Worm (Caenorhabditis elegans) whole organism, L1 larva: ENCODE data around the gene coh-1.

Experiments used
- C16A3.4 ChIP-seq: fragments of 150-350 bp; optimal IDR thresholded peaks from 2 replicates; lab custom pipeline; 2014; ENCODE audit warnings: missing biosample characterization, missing genetic modification characterization
- C34B4.2 ChIP-seq: sonication (generic microtip); optimal IDR thresholded peaks from 2 replicates; lab custom pipeline; 2017; ENCODE audit warnings: mild to moderate bottlenecking, missing genetic modification characterization, missing compliant biosample characterization
- Y116A8C.19 ChIP-seq: sonication (generic microtip); optimal IDR thresholded peaks from 2 replicates; lab custom pipeline; 2016; ENCODE audit warnings: missing compliant biosample characterization, missing genetic modification characterization, borderline replicate concordance
- aha-1 ChIP-seq: fragments of 150-350 bp; optimal IDR thresholded peaks from 2 replicates; lab custom pipeline; 2014; ENCODE audit warnings: missing biosample characterization, missing genetic modification characterization
- alr-1 ChIP-seq: fragments of 200-800 bp; sonication (Bioruptor generic); optimal IDR thresholded peaks from 2 replicates; lab custom pipeline; 2018; ENCODE audit warnings: borderline replicate concordance, mild to moderate bottlenecking, missing genetic modification characterization, missing compliant biosample characterization
- aly-2 ChIP-seq: fragments of 150-350 bp; optimal IDR thresholded peaks from 2 replicates; lab custom pipeline; 2014; ENCODE audit warnings: missing biosample characterization, missing genetic modification characterization
- ama-1 ChIP-seq: fragments of 150-350 bp; optimal IDR thresholded peaks from 2 replicates; lab custom pipeline; 2014
- ceh-63 ChIP-seq: fragments of 200-800 bp; sonication (Bioruptor generic); optimal IDR thresholded peaks from 2 replicates; lab custom pipeline; 2018; ENCODE audit warnings: mild to moderate bottlenecking, missing genetic modification characterization, missing compliant biosample characterization
- ceh-82 ChIP-seq, 3 experiments: fragments of 150-350 bp in 1 of 3; sonication (generic microtip) in 2 of 3; optimal IDR thresholded peaks; 2 replicates each; lab custom pipeline; 2014 to 2017; ENCODE audit warnings: missing biosample characterization in 3 of 3, missing genetic modification characterization in 3 of 3
- ceh-88 ChIP-seq: fragments of 200-800 bp; sonication (Bioruptor generic); IDR thresholded peaks from 2 replicates; pipeline ENCODE4 v1.3.6; 2022; ENCODE audit warnings: missing genetic modification characterization, missing compliant biosample characterization
- ces-1 ChIP-seq: fragments of 150-350 bp; optimal IDR thresholded peaks from 2 replicates; lab custom pipeline; 2014; ENCODE audit warnings: missing biosample characterization, missing genetic modification reagents, missing genetic modification characterization
- dpl-1 ChIP-seq, 3 experiments: fragments of 150-350 bp in 2 of 3; sonication (generic microtip) in 1 of 3; optimal IDR thresholded peaks; 2 replicates each; lab custom pipeline; 2014 to 2017; ENCODE audit warnings: missing biosample characterization in 3 of 3, missing genetic modification characterization in 3 of 3, missing genetic modification reagents in 3 of 3
- dsc-1 ChIP-seq: sonication (generic microtip); optimal IDR thresholded peaks from 2 replicates; lab custom pipeline; 2016; ENCODE audit warnings: mild to moderate bottlenecking, missing genetic modification characterization, missing compliant biosample characterization
- efl-3 ChIP-seq: fragments of 200-800 bp; sonication (Bioruptor generic); optimal IDR thresholded peaks from 2 replicates; lab custom pipeline; 2018; ENCODE audit warnings: mild to moderate bottlenecking, missing genetic modification characterization, missing compliant biosample characterization
- egl-27 ChIP-seq, 2 experiments: fragments of 150-350 bp in 1 of 2; sonication (generic microtip); optimal IDR thresholded peaks; 3 replicates each; lab custom pipeline; 2017 to 2018; ENCODE audit warnings: missing biosample characterization in 2 of 2, missing genetic modification characterization in 2 of 2, missing genetic modification reagents in 2 of 2
- elt-3 ChIP-seq, 6 experiments: fragments of 150-350 bp in 1 of 6; sonication (generic microtip); optimal IDR thresholded peaks; 2 replicates each; lab custom pipeline; 2017 to 2018; ENCODE audit warnings: missing biosample characterization in 6 of 6, missing genetic modification characterization in 6 of 6, inconsistent platforms in 1 of 6
- ets-5 ChIP-seq: fragments of 200-800 bp; sonication (Bioruptor generic); IDR thresholded peaks from 2 replicates; pipeline ENCODE4 v1.3.6; 2022; ENCODE audit warnings: missing genetic modification characterization, missing compliant biosample characterization
- fkh-10 ChIP-seq: sonication (generic microtip); optimal IDR thresholded peaks from 2 replicates; lab custom pipeline; 2017; ENCODE audit warnings: missing biosample characterization, missing genetic modification reagents, missing genetic modification characterization
- fos-1 ChIP-seq: fragments of 150-350 bp; optimal IDR thresholded peaks from 2 replicates; lab custom pipeline; 2014; ENCODE audit warnings: missing biosample characterization, missing genetic modification characterization
- hpl-2 ChIP-seq: fragments of 150-350 bp; optimal IDR thresholded peaks from 2 replicates; lab custom pipeline; 2014; ENCODE audit warnings: missing biosample characterization, missing genetic modification reagents, missing genetic modification characterization
- irx-1 ChIP-seq: sonication (generic microtip); optimal IDR thresholded peaks from 2 replicates; lab custom pipeline; 2016; ENCODE audit warnings: missing genetic modification characterization, missing compliant biosample characterization
- lin-14 ChIP-seq: fragments of 200-800 bp; sonication (Bioruptor generic); optimal IDR thresholded peaks from 2 replicates; lab custom pipeline; 2018; ENCODE audit warnings: mild to moderate bottlenecking, missing genetic modification characterization, moderate library complexity, missing compliant biosample characterization
- lin-35 ChIP-seq, 2 experiments: fragments of 150-350 bp; optimal IDR thresholded peaks; 2 replicates each; lab custom pipeline; 2014; ENCODE audit warnings: missing biosample characterization in 2 of 2, missing genetic modification characterization in 2 of 2, missing genetic modification reagents in 2 of 2
- mab-9 ChIP-seq: fragments of 200-800 bp; sonication (Bioruptor generic); IDR thresholded peaks from 2 replicates; pipeline ENCODE4 v1.3.6; 2022; ENCODE audit warnings: missing genetic modification reagents, missing genetic modification characterization, missing compliant biosample characterization
- mdl-1 ChIP-seq, 2 experiments: fragments of 150-350 bp; optimal IDR thresholded peaks; 2 replicates each; lab custom pipeline; 2014 to 2017; ENCODE audit warnings: missing biosample characterization in 2 of 2, missing genetic modification characterization in 2 of 2, inconsistent platforms in 1 of 2
- mef-2 ChIP-seq: fragments of 150-350 bp; optimal IDR thresholded peaks from 2 replicates; lab custom pipeline; 2014; ENCODE audit warnings: missing biosample characterization, missing genetic modification characterization
- nhr-19 ChIP-seq: fragments of 200-800 bp; sonication (Bioruptor generic); conservative IDR thresholded peaks from 2 replicates; pipeline ENCODE4 v1.3.6; 2022; ENCODE audit warnings: missing genetic modification characterization, missing compliant biosample characterization
- nhr-20 ChIP-seq: sonication (generic microtip); optimal IDR thresholded peaks from 2 replicates; lab custom pipeline; 2016; ENCODE audit warnings: mild to moderate bottlenecking, missing genetic modification characterization, missing compliant biosample characterization
- nhr-237 ChIP-seq: fragments of 150-350 bp; optimal IDR thresholded peaks from 2 replicates; lab custom pipeline; 2014; ENCODE audit warnings: missing biosample characterization, missing genetic modification characterization
- nhr-28 ChIP-seq: fragments of 150-350 bp; optimal IDR thresholded peaks from 2 replicates; lab custom pipeline; 2014; ENCODE audit warnings: missing biosample characterization, missing genetic modification characterization
- nhr-47 ChIP-seq: sonication (generic microtip); optimal IDR thresholded peaks from 2 replicates; lab custom pipeline; 2016; ENCODE audit warnings: mild to moderate bottlenecking, missing genetic modification characterization, moderate library complexity, missing compliant biosample characterization
- nhr-71 ChIP-seq: sonication (generic microtip); optimal IDR thresholded peaks from 2 replicates; lab custom pipeline; 2016; ENCODE audit warnings: mild to moderate bottlenecking, missing genetic modification characterization, moderate library complexity, missing compliant biosample characterization
- nhr-77 ChIP-seq: fragments of 150-350 bp; optimal IDR thresholded peaks from 2 replicates; lab custom pipeline; 2014; ENCODE audit warnings: missing biosample characterization, missing genetic modification characterization
- nhr-84 ChIP-seq: sonication (generic microtip); optimal IDR thresholded peaks from 2 replicates; lab custom pipeline; 2017; ENCODE audit warnings: missing biosample characterization, missing genetic modification characterization
- nhr-85 ChIP-seq: sonication (generic microtip); peaks from one replicate; lab custom pipeline; 2016; ENCODE audit warnings: missing genetic modification characterization, inconsistent platforms, missing compliant biosample characterization
- nhr-90 ChIP-seq: sonication (generic microtip); optimal IDR thresholded peaks from 2 replicates; lab custom pipeline; 2016; ENCODE audit warnings: mild to moderate bottlenecking, missing genetic modification characterization, missing compliant biosample characterization; ENCODE audit not compliant: poor library complexity
- pax-3 ChIP-seq: fragments of 200-800 bp; sonication (Bioruptor generic); optimal IDR thresholded peaks from 2 replicates; lab custom pipeline; 2018; ENCODE audit warnings: mild to moderate bottlenecking, missing genetic modification characterization, moderate library complexity, missing compliant biosample characterization
- pqm-1 ChIP-seq: sonication (generic microtip); optimal IDR thresholded peaks from 3 replicates; lab custom pipeline; 2017; ENCODE audit warnings: missing biosample characterization, missing genetic modification characterization
- snu-23 ChIP-seq: sonication (generic microtip); optimal IDR thresholded peaks from 2 replicates; lab custom pipeline; 2016; ENCODE audit warnings: missing genetic modification characterization, missing compliant biosample characterization
- sox-4 ChIP-seq: sonication (generic microtip); optimal IDR thresholded peaks from 2 replicates; lab custom pipeline; 2016; ENCODE audit warnings: missing genetic modification characterization, missing compliant biosample characterization
- sptf-1 ChIP-seq: fragments of 150-350 bp; optimal IDR thresholded peaks from 2 replicates; lab custom pipeline; 2014; ENCODE audit warnings: missing biosample characterization, missing genetic modification characterization
- sup-37 ChIP-seq: fragments of 200-800 bp; sonication (Bioruptor generic); optimal IDR thresholded peaks from 2 replicates; lab custom pipeline; 2018; ENCODE audit warnings: mild to moderate bottlenecking, missing genetic modification characterization, missing compliant biosample characterization
- swsn-7 ChIP-seq: sonication (generic microtip); optimal IDR thresholded peaks from 2 replicates; lab custom pipeline; 2016; ENCODE audit warnings: missing genetic modification characterization, missing compliant biosample characterization
- tbx-2 ChIP-seq: sonication (generic microtip); optimal IDR thresholded peaks from 2 replicates; lab custom pipeline; 2016; ENCODE audit warnings: missing genetic modification characterization, missing compliant biosample characterization
- unc-30 ChIP-seq: sonication (generic microtip); optimal IDR thresholded peaks from 2 replicates; lab custom pipeline; 2017; ENCODE audit warnings: missing biosample characterization, missing genetic modification characterization
- unc-62 ChIP-seq: fragments of 150-350 bp; optimal IDR thresholded peaks from 2 replicates; lab custom pipeline; 2014; ENCODE audit warnings: missing biosample characterization, missing genetic modification reagents, missing genetic modification characterization
- unc-86 ChIP-seq: sonication (generic microtip); optimal IDR thresholded peaks from 2 replicates; lab custom pipeline; 2016; ENCODE audit warnings: missing genetic modification characterization, missing compliant biosample characterization
- unc-98 ChIP-seq: fragments of 200-800 bp; sonication (Bioruptor generic); IDR thresholded peaks from 2 replicates; pipeline ENCODE4 v1.3.6; 2022; ENCODE audit warnings: missing genetic modification characterization, missing compliant biosample characterization
- xbp-1 ChIP-seq: sonication (generic microtip); optimal IDR thresholded peaks from 2 replicates; lab custom pipeline; 2016; ENCODE audit warnings: missing genetic modification characterization, missing compliant biosample characterization
- zag-1 ChIP-seq: fragments of 150-350 bp; optimal IDR thresholded peaks from 2 replicates; lab custom pipeline; 2014; ENCODE audit warnings: missing biosample characterization, missing genetic modification characterization
- ztf-11 ChIP-seq, 2 experiments: sonication (generic microtip); optimal IDR thresholded peaks; 2 replicates each; lab custom pipeline; 2016 to 2017; ENCODE audit warnings: missing genetic modification characterization in 2 of 2, missing biosample characterization in 1 of 2, missing compliant biosample characterization in 1 of 2

Gene coh-1

DNA sequence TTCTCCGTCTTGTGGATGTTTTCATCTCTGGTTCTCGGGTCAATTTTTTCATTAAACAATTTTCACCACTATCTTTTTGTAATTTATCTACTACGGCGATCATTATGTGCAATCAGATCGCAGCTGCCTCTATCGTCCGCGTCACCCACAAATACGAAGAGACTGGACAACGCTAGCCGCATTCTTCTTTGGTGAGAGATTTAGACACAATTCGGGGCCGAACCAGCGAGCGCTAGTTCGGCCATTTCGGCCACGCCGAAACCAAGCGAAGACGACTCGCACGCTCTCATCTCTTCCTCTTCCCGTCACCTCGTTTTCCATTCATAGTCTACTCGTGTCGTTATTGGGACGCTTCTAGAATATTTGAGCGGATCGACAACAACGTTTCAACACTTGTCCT, 10.9 kb upstream of the coh-1 start, which contains the start of gene gly-12 (continued):
- TF ChIP-seq elt-3 (tag; optimal IDR thresholded peaks at IDR 0.05; lab: Kevin White, UChicago), result no peak
- no peak for TF ChIP-seq ets-5 (GFP tag; lab: Robert Waterston, UW)
- TF ChIP-seq ceh-82 (tag; optimal IDR thresholded peaks at IDR 0.05; lab: Kevin White, UChicago), result peak in 2 of 3 experiments; percentile 6 to 59
- TF ChIP-seq sptf-1 (tag; lab: Kevin White, UChicago), result no peak
- no peak for TF ChIP-seq zag-1 (tag; lab: Kevin White, UChicago)
- no peak for TF ChIP-seq nhr-237 (tag; lab: Kevin White, UChicago)
- TF ChIP-seq unc-62 (GFP tag; lab: Kevin White, UChicago), result no peak
- TF ChIP-seq ces-1 (GFP tag; lab: Kevin White, UChicago), result no peak
- TF ChIP-seq ama-1, result no peak
- TF ChIP-seq unc-30 (tag; lab: Kevin White, UChicago), result no peak
- no peak for TF ChIP-seq mef-2
- peak; percentile 84 for TF ChIP-seq lin-14 (GFP tag; lab: Kevin White, UChicago)
- TF ChIP-seq nhr-28 (tag; lab: Kevin White, UChicago), result no peak
- no peak for TF ChIP-seq unc-98
- no peak for TF ChIP-seq C34B4.2 (tag; lab: Kevin White, UChicago)
- no peak for TF ChIP-seq nhr-85 (tag; lab: Kevin White, UChicago)
- TF ChIP-seq fos-1, result no peak
- TF ChIP-seq nhr-71 (tag; lab: Kevin White, UChicago), result peak; percentile 42
- peak in 1 of 2 experiments; percentile 7 for TF ChIP-seq mdl-1 (tag; optimal IDR thresholded peaks at IDR 0.05; lab: Kevin White, UChicago)
- TF ChIP-seq nhr-19, result no peak
- TF ChIP-seq fkh-10 (GFP tag; lab: Kevin White, UChicago), result no peak
- peak; percentile 50 for TF ChIP-seq nhr-20 (tag; lab: Kevin White, UChicago)
- TF ChIP-seq nhr-84, result no peak
- TF ChIP-seq ceh-63 (GFP tag; lab: Kevin White, UChicago), result no peak
- no peak for TF ChIP-seq hpl-2
- no peak for TF ChIP-seq tbx-2 (tag; lab: Kevin White, UChicago)
- TF ChIP-seq snu-23 (GFP tag; lab: Kevin White, UChicago), result peak; percentile 53
- no peak for TF ChIP-seq Y116A8C.19 (tag; lab: Kevin White, UChicago)
- no peak for TF ChIP-seq pqm-1
- peak; percentile 1 to 5 for TF ChIP-seq lin-35 (GFP tag; optimal IDR thresholded peaks at IDR 0.05; lab: Kevin White, UChicago)
- TF ChIP-seq aly-2 (tag; lab: Kevin White, UChicago), result no peak
- no peak for TF ChIP-seq efl-3
- TF ChIP-seq pax-3 (tag; lab: Kevin White, UChicago), result no peak
- no peak for TF ChIP-seq dsc-1
- TF ChIP-seq nhr-77, result no peak
- TF ChIP-seq aha-1 (tag; lab: Kevin White, UChicago), result no peak
- TF ChIP-seq ceh-88, result no peak
- no peak for TF ChIP-seq alr-1 (tag; lab: Kevin White, UChicago)

DNA sequence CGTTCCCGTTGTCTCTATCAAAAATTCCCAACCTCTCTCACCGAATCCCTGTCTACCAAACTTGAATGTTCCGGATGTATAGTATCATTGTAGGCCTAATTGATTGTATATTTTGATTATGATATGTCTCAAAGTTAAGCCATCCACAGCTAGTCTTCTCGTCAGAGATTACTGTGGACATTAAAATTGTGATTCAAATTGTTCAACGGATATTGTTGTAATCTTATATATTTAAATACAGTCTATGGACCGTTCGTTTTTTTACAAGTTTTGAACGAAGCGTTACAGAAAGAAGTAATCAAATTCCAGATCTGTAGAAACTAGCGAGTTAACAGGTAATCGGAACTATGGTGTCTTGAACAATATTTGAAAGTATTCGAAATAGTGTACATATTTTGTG, 5.9 kb upstream of the coh-1 start, which contains the start of gene F48E3.9:
F48E3.9 (plus strand) TSS at position 301 of the 400 bp plus-strand sequence.
- TF ChIP-seq mdl-1 (tag; optimal IDR thresholded peaks at IDR 0.05; lab: Kevin White, UChicago), result no peak
- TF ChIP-seq elt-3 (tag; optimal IDR thresholded peaks at IDR 0.05; lab: Kevin White, UChicago), result no peak
- no peak for TF ChIP-seq nhr-90 (tag; lab: Kevin White, UChicago)
- no peak for TF ChIP-seq fos-1
- no peak for TF ChIP-seq fkh-10 (GFP tag; lab: Kevin White, UChicago)
- no peak for TF ChIP-seq lin-14 (GFP tag; lab: Kevin White, UChicago)
- no peak for TF ChIP-seq egl-27 (tag; optimal IDR thresholded peaks at IDR 0.05; lab: Kevin White, UChicago)
- TF ChIP-seq, all 84 proteins: peak for 0

DNA sequence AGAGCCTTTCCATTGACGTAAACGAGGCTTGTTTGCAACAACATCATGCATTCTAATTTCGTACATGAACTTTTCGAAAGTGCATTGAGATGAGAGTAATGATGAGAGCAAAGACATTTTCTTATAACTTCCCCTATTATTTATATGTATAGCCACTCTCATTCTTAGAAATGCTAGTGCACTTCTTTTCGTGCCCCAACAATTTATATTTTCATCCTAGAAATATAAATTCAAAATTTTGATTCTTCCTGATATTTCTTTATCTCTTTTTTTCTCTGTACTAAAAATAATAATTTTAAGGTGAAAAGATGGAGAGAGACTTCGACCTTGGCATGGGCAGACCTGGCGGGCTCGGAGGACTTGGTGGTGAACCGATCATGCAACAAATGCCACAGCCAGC, 4.1 kb upstream of the coh-1 start, which contains the start of gene mek-1:
mek-1 (plus strand) TSS at position 301 of the 400 bp plus-strand sequence.
- TF ChIP-seq unc-98, result no peak
- no peak for TF ChIP-seq nhr-47 (tag; lab: Kevin White, UChicago)
- TF ChIP-seq ztf-11 (tag; optimal IDR thresholded peaks at IDR 0.05; lab: Kevin White, UChicago), result no peak
- peak; percentile 46 for TF ChIP-seq sox-4
- TF ChIP-seq mab-9 (GFP tag; lab: Robert Waterston, UW), result no peak
- no peak for TF ChIP-seq irx-1 (tag; lab: Kevin White, UChicago)
- TF ChIP-seq dpl-1 (GFP tag; optimal IDR thresholded peaks at IDR 0.05; lab: Kevin White, UChicago), result no peak
- TF ChIP-seq sup-37 (GFP tag; lab: Kevin White, UChicago), result no peak
- TF ChIP-seq ets-5 (GFP tag; lab: Robert Waterston, UW), result no peak
- TF ChIP-seq unc-86 (tag; lab: Kevin White, UChicago), result no peak
- no peak for TF ChIP-seq swsn-7 (tag; lab: Kevin White, UChicago)
- TF ChIP-seq nhr-237 (tag; lab: Kevin White, UChicago), result no peak
- TF ChIP-seq mef-2, result peak; percentile 46
- TF ChIP-seq hpl-2, result no peak
- TF ChIP-seq C16A3.4 (tag; lab: Kevin White, UChicago), result no peak
- TF ChIP-seq nhr-71 (tag; lab: Kevin White, UChicago), result peak; percentile 4
- TF ChIP-seq ceh-88, result no peak
- no peak for TF ChIP-seq nhr-84
- TF ChIP-seq xbp-1 (tag; lab: Kevin White, UChicago), result no peak
